Fruit fly (Drosophila melanogaster) whole organism, prepupa: ENCODE data around the gene Pburs.

Experiments
- CG34406 ChIP-seq: fragments of 200-800 bp; sonication (Bioruptor generic); optimal IDR thresholded peaks from 3 replicates; lab custom pipeline; 2016; ENCODE audit warnings: missing biosample characterization, missing genetic modification characterization
- CG6792 ChIP-seq: fragments of 200-800 bp; sonication (Bioruptor generic); optimal IDR thresholded peaks from 3 replicates; lab custom pipeline; 2016; ENCODE audit warnings: missing biosample characterization, missing genetic modification characterization
- CG8119 ChIP-seq: fragments of 200-800 bp; sonication (Bioruptor generic); IDR thresholded peaks from 3 replicates; pipeline ENCODE4 v1.3.6; 2022; ENCODE audit warnings: missing biosample characterization, missing genetic modification characterization
- Gug ChIP-seq: fragments of 200-800 bp; sonication (Bioruptor generic); IDR thresholded peaks from 2 replicates; pipeline ENCODE4 v1.3.6; 2022; ENCODE audit warnings: missing biosample characterization, missing genetic modification characterization
- esn ChIP-seq: fragments of 200-800 bp; sonication (Bioruptor generic); optimal IDR thresholded peaks from 2 replicates; lab custom pipeline; 2016; ENCODE audit warnings: missing biosample characterization, mild to moderate bottlenecking, missing genetic modification characterization, moderate library complexity

- TF ChIP-seq CG6792 (no peak), esn (no peak), Gug (GFP tag; lab: Robert Waterston, UW) (no peak), CG34406 (GFP tag; lab: Kevin White, UChicago) (no peak), CG8119 (GFP tag; lab: Robert Waterston, UW) (no peak)
Measured at dm6 chr2L:14455131-14455530, 38.0 kb upstream of the Pburs start.
